Fruit fly (Drosophila melanogaster) whole organism, embryonic: ENCODE results near the gene CG13631.

Experiments
- CG14441 ChIP-seq: fragments of 200-800 bp; sonication (Bioruptor generic); IDR thresholded peaks from 2 replicates; pipeline ENCODE4 v1.3.6; 2022; ENCODE audit warnings: missing biosample characterization, missing genetic modification characterization
- CG3726 ChIP-seq: fragments of 200-800 bp; sonication (Bioruptor generic); IDR thresholded peaks from 3 replicates; pipeline ENCODE4, ENCODE4 v1.3.6; 2022; ENCODE audit warnings: missing biosample characterization, missing genetic modification characterization
- Ets65A ChIP-seq: fragments of 200-800 bp; sonication (Bioruptor generic); peaks from one replicate; lab custom pipeline; 2016; ENCODE audit warnings: missing biosample characterization, missing genetic modification characterization
- aop ChIP-seq: fragments of 200-800 bp; sonication (Bioruptor generic); IDR thresholded peaks from 2 replicates; pipeline ENCODE4 v1.3.6; 2022; ENCODE audit warnings: missing biosample characterization, missing genetic modification characterization

DNA sequence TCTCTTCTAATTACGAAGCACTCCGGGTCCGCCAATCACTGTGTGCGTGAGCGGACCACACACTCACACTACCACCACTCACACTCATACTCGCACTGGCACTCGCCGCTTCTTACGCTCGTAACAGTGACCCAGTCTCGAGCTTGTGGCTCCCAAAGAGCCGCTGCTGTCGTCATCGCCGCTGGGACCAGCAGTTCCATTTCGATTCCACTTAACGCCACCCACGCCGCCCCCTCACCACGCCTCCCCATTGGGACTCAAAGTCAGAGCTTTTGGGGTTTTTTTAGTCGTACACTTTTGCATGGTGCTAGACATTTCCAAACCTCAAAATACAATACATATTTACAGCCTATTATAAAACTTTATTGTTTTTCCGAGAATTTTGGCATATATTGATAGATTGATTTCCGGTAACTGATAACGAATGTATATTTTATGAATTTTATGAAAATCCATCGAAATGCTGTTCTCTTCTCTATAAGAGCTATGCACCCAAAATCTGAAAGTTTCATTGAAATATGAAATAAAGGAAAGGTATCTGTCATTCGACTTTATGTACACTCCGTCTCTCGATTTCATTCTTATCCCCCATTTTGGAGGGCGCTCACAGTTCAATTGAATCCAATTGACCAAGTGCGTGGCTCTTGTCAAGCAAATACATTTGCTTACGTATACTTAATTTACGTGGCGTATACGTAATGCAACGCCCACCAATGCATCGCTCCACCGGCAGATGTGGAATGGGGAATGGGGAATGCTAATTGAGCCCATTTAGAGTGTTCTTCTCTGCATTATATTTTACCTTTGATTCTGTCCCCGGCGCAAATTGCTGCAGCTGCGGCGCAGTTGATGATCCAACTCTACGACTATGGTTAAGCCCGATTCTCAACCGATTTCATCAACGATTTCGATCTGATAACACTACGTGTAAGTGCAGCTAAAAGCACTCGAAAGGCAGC lies 2.4 kb downstream of the CG13631 start, which contains the start of gene CG42331:
- TF ChIP-seq Ets65A (GFP tag; lab: Kevin White, UChicago) (peak; percentile 64), CG14441 (GFP tag; lab: Robert Waterston, UW) (peak; percentile 65; the same call in 1 of the 2 replicates), CG3726 (GFP tag; lab: Robert Waterston, UW) (no peak), aop (GFP tag; lab: Robert Waterston, UW) (no peak)
